Worm (Caenorhabditis elegans): ENCODE data around the gene clec-207.
"Not testable (repeated sequence)": the region's sequence is repeated elsewhere in the genome, so short reads cannot be mapped to it uniquely, and the experiment has no call there.

The clec-207 gene

ce11 chrV:2083869-2084268, 12.0 kb upstream of the clec-207 start:
- no peak for TF ChIP-seq unc-62 (GFP tag; optimal IDR thresholded peaks at IDR 0.05)

DNA sequence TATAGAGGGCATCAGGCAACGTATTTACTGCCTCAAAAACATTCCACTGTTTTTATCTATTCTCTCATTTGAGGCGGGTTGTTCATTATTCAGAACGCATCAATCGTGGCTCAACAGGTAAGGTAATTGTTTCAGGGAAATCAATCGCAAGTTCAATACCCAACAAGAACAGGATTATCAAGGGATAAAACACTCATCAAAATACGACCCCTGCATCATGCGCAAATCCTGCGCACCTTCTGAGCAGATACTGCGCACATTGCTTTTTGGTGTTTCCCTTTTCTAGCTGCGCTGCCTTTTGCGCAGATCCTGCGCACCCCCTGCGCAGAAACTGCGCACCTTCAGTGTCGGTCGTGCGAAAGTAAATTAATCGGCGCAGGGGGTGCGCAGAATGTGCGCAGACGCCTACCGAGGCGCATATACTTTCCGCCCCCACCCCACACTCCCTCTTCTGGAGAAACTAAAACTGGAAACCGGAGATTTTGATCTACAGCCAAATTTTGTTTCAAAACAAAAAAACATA, 10.1 kb upstream of the clec-207 start, which contains the start of gene F36F12.3:
TSS of gene F36F12.3 (plus strand) at position 51 of the 523 bp plus-strand sequence.
- not testable (repeated sequence) for TF ChIP-seq unc-62 (GFP tag; optimal IDR thresholded peaks at IDR 0.05)

ce11 chrV:2090321-2090720, 5.6 kb upstream of the clec-207 start, which contains the start of gene ztf-28:
TSS of gene ztf-28 (plus strand) at chrV:2090669.
- not testable (repeated sequence) for TF ChIP-seq unc-62 (GFP tag; optimal IDR thresholded peaks at IDR 0.05)

ce11 chrV:2095204-2095603, 668 bp upstream of the clec-207 start, which contains the start of gene F36F12.2:
TSS of gene F36F12.2 (minus strand) at chrV:2095304.
- no peak for TF ChIP-seq unc-62 (GFP tag; optimal IDR thresholded peaks at IDR 0.05)

ce11 chrV:2097653-2098052, 1.8 kb downstream of the clec-207 start, which contains the start of gene clec-208:
TSS of gene clec-208 (plus strand) at chrV:2097953.
- TF ChIP-seq unc-62 (GFP tag; optimal IDR thresholded peaks at IDR 0.05) = no peak

DNA sequence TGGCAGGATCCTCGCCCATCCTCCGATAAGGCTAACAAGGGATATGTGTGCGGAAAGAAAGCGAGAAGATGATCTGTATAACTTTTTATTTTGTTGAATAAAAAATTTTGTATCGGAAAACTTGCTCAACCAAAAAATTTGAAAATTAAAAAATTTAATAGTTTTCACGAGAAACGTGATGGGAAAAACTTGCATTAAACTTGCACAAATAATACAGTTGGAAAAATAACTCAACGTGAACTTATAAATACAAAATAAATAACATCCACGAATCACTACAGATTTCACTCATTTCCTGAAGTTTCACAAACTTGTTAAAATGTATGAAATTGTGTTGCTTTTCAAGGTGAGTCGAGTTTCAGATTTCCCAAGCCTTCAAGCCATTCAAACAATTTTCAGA, 3.2 kb downstream of the clec-207 start, which contains the start of gene F36F12.7:
TSS of gene F36F12.7 (plus strand) at position 301 of the 400 bp plus-strand sequence.
- TF ChIP-seq unc-62 (GFP tag; optimal IDR thresholded peaks at IDR 0.05) = no peak

ce11 chrV:2103118-2103517, 7.2 kb downstream of the clec-207 start, which contains the start of gene F36F12.1:
TSS of gene F36F12.1 (minus strand) at chrV:2103218.
- TF ChIP-seq unc-62 (GFP tag; optimal IDR thresholded peaks at IDR 0.05) = no peak

ce11 chrV:2105976-2106375, 10.1 kb downstream of the clec-207 start, which contains the start of gene F22F7.4:
TSS of gene F22F7.4 (minus strand) at chrV:2106076.
- no peak for TF ChIP-seq unc-62 (GFP tag; optimal IDR thresholded peaks at IDR 0.05)

DNA sequence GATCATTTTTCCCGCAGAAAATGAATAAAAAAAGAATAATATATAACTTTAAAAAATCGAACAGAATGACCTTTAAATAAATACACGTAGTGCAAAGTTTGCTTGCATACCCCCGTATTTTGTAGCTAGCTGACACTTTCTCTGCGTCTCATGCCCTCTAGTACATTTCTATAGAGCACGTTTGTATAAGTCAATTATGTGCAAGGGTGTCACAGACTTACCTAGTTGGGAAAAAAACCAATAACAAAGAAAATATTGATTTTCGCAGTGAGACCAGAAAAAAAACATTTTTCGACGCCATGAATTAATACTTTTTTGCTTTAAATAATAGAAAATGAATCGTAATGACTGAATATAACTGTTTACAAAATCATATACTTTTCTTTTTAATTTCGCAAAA, 13.4 kb downstream of the clec-207 start, which contains the start of gene ckb-4:
TSS of gene ckb-4 (minus strand) at position 140 of the 400 bp plus-strand sequence.
- TF ChIP-seq unc-62 (GFP tag; optimal IDR thresholded peaks at IDR 0.05) = no peak

- no peak for TF ChIP-seq unc-62 (GFP tag; optimal IDR thresholded peaks at IDR 0.05)
Measured at ce11 chrV:2110368-2110767, 14.5 kb downstream of the clec-207 start, which contains the start of gene F22F7.3. TSS of gene F22F7.3 (plus strand) at chrV:2110668.

DNA sequence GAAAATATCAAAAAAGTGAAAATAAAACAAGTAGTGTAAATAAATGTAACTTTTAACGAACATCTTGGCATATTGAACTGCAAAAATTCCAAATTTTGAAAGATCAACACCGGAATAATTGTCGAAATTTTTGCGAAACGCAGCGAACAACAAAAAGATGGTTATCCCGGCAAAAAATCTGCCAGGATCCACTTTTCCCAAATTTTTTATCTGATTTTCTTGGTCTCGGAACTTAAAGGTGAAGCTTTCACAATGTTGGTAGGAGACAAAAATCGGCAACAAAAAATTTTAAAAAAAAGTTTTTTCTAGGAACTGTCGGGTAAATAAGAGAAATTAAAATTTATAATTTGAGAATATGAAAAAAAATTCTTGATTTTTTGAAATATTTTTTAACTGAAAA, 22.7 kb downstream of the clec-207 start, which contains the start of gene bgnt-1.2:
TSS of gene bgnt-1.2 (minus strand) at position 101 of the 400 bp plus-strand sequence.
- TF ChIP-seq unc-62 (GFP tag; optimal IDR thresholded peaks at IDR 0.05) = no peak

ce11 chrV:2119529-2119928, 23.7 kb downstream of the clec-207 start, which contains the start of gene F22F7.11:
TSS of gene F22F7.11 (plus strand) at chrV:2119829.
- TF ChIP-seq unc-62 (GFP tag; optimal IDR thresholded peaks at IDR 0.05) = no peak

ce11 chrV:2121910-2122362, 26.1 kb downstream of the clec-207 start, which contains the start of gene F22F7.8:
TSS of gene F22F7.8 (minus strand) at chrV:2121960.
- TF ChIP-seq unc-62 (GFP tag; optimal IDR thresholded peaks at IDR 0.05) = no peak

ce11 chrV:2122517-2122916, 26.6 kb downstream of the clec-207 start, which contains the start of gene F22F7.2:
TSS of gene F22F7.2 (plus strand) at chrV:2122782.
- no peak for TF ChIP-seq unc-62 (GFP tag; optimal IDR thresholded peaks at IDR 0.05)

DNA sequence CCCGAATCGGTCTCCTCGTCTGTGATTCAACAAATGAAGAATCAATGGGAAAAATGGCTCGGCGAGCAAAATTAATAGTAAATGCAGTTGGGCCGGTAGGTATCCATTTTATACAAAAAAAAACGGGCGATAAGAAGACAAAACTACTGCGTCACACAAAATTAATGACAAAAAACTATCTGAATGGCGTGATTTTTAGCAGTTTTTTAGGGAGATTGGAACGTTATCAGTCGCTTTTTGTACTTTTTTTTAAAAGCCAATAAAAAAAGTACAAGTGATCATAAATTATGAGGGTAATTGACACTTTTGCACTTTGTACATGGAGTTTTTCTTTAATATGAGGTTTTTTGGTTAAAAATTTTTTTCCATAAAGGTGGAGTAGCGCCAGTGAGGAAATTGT, 27.3 kb downstream of the clec-207 start:
- no peak for TF ChIP-seq unc-62 (GFP tag; optimal IDR thresholded peaks at IDR 0.05)

ce11 chrV:2126554-2126953, 30.7 kb downstream of the clec-207 start:
- no peak for TF ChIP-seq unc-62 (GFP tag; optimal IDR thresholded peaks at IDR 0.05)
